Worm (Caenorhabditis elegans): ENCODE results near the gene C06A6.4.

C06A6.4 gene

ce11 chrIV:7845585-7845984 is 16.5 kb upstream of the C06A6.4 start (continued):
- TF ChIP-seq F52B5.7 (tag; optimal IDR thresholded peaks at IDR 0.05) (peak; percentile 78), rec-8 (tag; optimal IDR thresholded peaks at IDR 0.05) (no peak), mel-28 (tag; optimal IDR thresholded peaks at IDR 0.05; ENCODE audit: borderline replicate concordance) (no peak), him-1 (tag; optimal IDR thresholded peaks at IDR 0.05) (no peak), attf-3 (GFP tag; conservative IDR thresholded peaks at IDR 0.05) (no peak), Y53G8AR.9 (GFP tag; conservative IDR thresholded peaks at IDR 0.05) (no peak), gei-17 (GFP tag; optimal IDR thresholded peaks at IDR 0.05) (peak; percentile 46), F10E7.11 (tag; optimal IDR thresholded peaks at IDR 0.05) (peak; percentile 6), lir-1 (GFP tag; conservative IDR thresholded peaks at IDR 0.05) (no peak), dox-1 (GFP tag; IDR thresholded peaks at IDR 0.05) (peak; percentile 77; the same call in 1 of the 2 replicates), tbx-9 (tag; optimal IDR thresholded peaks at IDR 0.05; ENCODE audit: borderline replicate concordance) (no peak), ztf-25 (GFP tag; IDR thresholded peaks at IDR 0.05) (no peak), lin-40 (tag; optimal IDR thresholded peaks at IDR 0.05) (peak; percentile 77), xnd-1 (tag; optimal IDR thresholded peaks at IDR 0.05) (no peak), unc-62 (GFP tag; optimal IDR thresholded peaks at IDR 0.05) (no peak), nhr-120 (GFP tag; IDR thresholded peaks at IDR 0.05) (no peak), F57A8.1 (GFP tag; optimal IDR thresholded peaks at IDR 0.05) (no peak), mxl-1 (tag; optimal IDR thresholded peaks at IDR 0.05) (no peak), zfh-2 (GFP tag; conservative IDR thresholded peaks at IDR 0.05) (peak; percentile 97), sptf-2 (GFP tag; optimal IDR thresholded peaks at IDR 0.05) (no peak), aptf-3 (GFP tag; IDR thresholded peaks at IDR 0.05) (no peak), cebp-1 (GFP tag; IDR thresholded peaks at IDR 0.05) (no peak), cebp-1 (tag; optimal IDR thresholded peaks at IDR 0.05) (peak; percentile 77), pbrm-1 (GFP tag; IDR thresholded peaks at IDR 0.05) (peak; percentile 55), nhr-179 (tag; optimal IDR thresholded peaks at IDR 0.05) (no peak), Y56A3A.18 (GFP tag; IDR thresholded peaks at IDR 0.05) (peak; percentile 59; the same call in 1 of the 2 replicates), akir-1 (GFP tag; optimal IDR thresholded peaks at IDR 0.05) (no peak), atf-7 (tag; optimal IDR thresholded peaks at IDR 0.05) (peak; percentile 33), bed-1 (GFP tag; IDR thresholded peaks at IDR 0.05) (no peak), ztf-18 (tag; optimal IDR thresholded peaks at IDR 0.05) (peak; percentile 39), mcd-1 (GFP tag; IDR thresholded peaks at IDR 0.05) (peak; percentile 67), dpff-1 (tag; optimal IDR thresholded peaks at IDR 0.05) (no peak), lag-1 (GFP tag; IDR thresholded peaks at IDR 0.05) (no peak), ccch-3 (GFP tag; optimal IDR thresholded peaks at IDR 0.05) (no peak), snpc-1.1 (tag; optimal IDR thresholded peaks at IDR 0.05; ENCODE audit: insufficient read depth) (no peak), hmg-20 (GFP tag; IDR thresholded peaks at IDR 0.05) (no peak), athp-1 (tag; optimal IDR thresholded peaks at IDR 0.05) (no peak), hlh-12 (tag; optimal IDR thresholded peaks at IDR 0.05) (no peak), hmg-1.2 (GFP tag; IDR thresholded peaks at IDR 0.05) (peak; percentile 80), sea-2 (GFP tag; IDR thresholded peaks at IDR 0.05) (no peak), let-526 (GFP tag; IDR thresholded peaks at IDR 0.05) (no peak), snpc-3.4 (tag; optimal IDR thresholded peaks at IDR 0.05) (no peak), nhr-27 (tag; optimal IDR thresholded peaks at IDR 0.05) (peak; percentile 34), nfyb-1 (GFP tag; IDR thresholded peaks at IDR 0.05) (0 out of 2 replicates have a peak, but pooled peaks have one; percentile 56), nhr-90 (tag; optimal IDR thresholded peaks at IDR 0.05) (peak; percentile 66), chd-7 (tag; optimal IDR thresholded peaks at IDR 0.05) (peak; percentile 67), somi-1 (GFP tag; optimal IDR thresholded peaks at IDR 0.05) (peak; percentile 5), ztf-26 (tag; optimal IDR thresholded peaks at IDR 0.05) (peak; percentile 69), F57C9.4 (tag; optimal IDR thresholded peaks at IDR 0.05) (no peak)
